Fruit fly (Drosophila melanogaster): ENCODE data around the gene Or33a.
A peak's percentile ranks its signal among the peaks of the same experiment; 100 is the strongest.

The Or33a gene

dm6 chr2L:11949917-11950316 is 15.6 kb downstream of the Or33a start (continued):
- no peak for TF ChIP-seq toy (GFP tag; IDR thresholded peaks at IDR 0.05)
- no peak for TF ChIP-seq YL-1 (GFP tag; optimal IDR thresholded peaks at IDR 0.05)
- no peak for TF ChIP-seq twi (tag; optimal IDR thresholded peaks at IDR 0.05)
- TF ChIP-seq Usf (GFP tag; optimal IDR thresholded peaks at IDR 0.05) = peak; percentile 0
- no peak for TF ChIP-seq crol (GFP tag; IDR thresholded peaks at IDR 0.05)
- no peak for TF ChIP-seq TFAM (GFP tag; optimal IDR thresholded peaks at IDR 0.05)
- TF ChIP-seq Dbx (GFP tag; IDR thresholded peaks at IDR 0.05) = 0 out of 3 replicates have a peak, but pooled peaks have one; percentile 43
- peak; percentile 47; the same call in 1 of the 2 replicates for TF ChIP-seq CG32767 (GFP tag; IDR thresholded peaks at IDR 0.05)
- TF ChIP-seq CG14710 (tag; optimal IDR thresholded peaks at IDR 0.05) = peak; percentile 17
- no peak for TF ChIP-seq hth (optimal IDR thresholded peaks at IDR 0.05)
- peak; percentile 35 for TF ChIP-seq CG15269 (tag; optimal IDR thresholded peaks at IDR 0.05)
- TF ChIP-seq CG2712 (tag; optimal IDR thresholded peaks at IDR 0.05) = peak; percentile 57
- no peak for TF ChIP-seq sr (GFP tag; IDR thresholded peaks at IDR 0.05)
- TF ChIP-seq chn (GFP tag; optimal IDR thresholded peaks at IDR 0.05) = peak; percentile 13
- TF ChIP-seq CG10543 (GFP tag; optimal IDR thresholded peaks at IDR 0.05) = no peak
- TF ChIP-seq mam (GFP tag; optimal IDR thresholded peaks at IDR 0.05) = no peak
- TF ChIP-seq row (GFP tag; IDR thresholded peaks at IDR 0.05) = peak; percentile 61
- TF ChIP-seq zfh1 (GFP tag; IDR thresholded peaks at IDR 0.05) = peak; percentile 79
- no peak for TF ChIP-seq Oaz (GFP tag; IDR thresholded peaks at IDR 0.05)
- no peak for TF ChIP-seq CG13624 (GFP tag; optimal IDR thresholded peaks at IDR 0.05)
- no peak for TF ChIP-seq HLHmδ (GFP tag; optimal IDR thresholded peaks at IDR 0.05)
- TF ChIP-seq ERR (GFP tag; optimal IDR thresholded peaks at IDR 0.05) = no peak
- TF ChIP-seq CG15601 (tag; optimal IDR thresholded peaks at IDR 0.05) = no peak
- no peak for TF ChIP-seq CG7271 (tag; optimal IDR thresholded peaks at IDR 0.05)
- no peak for TF ChIP-seq CG10274 (GFP tag; optimal IDR thresholded peaks at IDR 0.05)
- TF ChIP-seq Elba2 (GFP tag; optimal IDR thresholded peaks at IDR 0.05) = peak; percentile 37
- no peak for TF ChIP-seq fu2 (GFP tag; optimal IDR thresholded peaks at IDR 0.05)
- TF ChIP-seq unc-4 (GFP tag; IDR thresholded peaks at IDR 0.05; ENCODE audit: partially characterized antibody) = no peak
- TF ChIP-seq ranshi (GFP tag; IDR thresholded peaks at IDR 0.05) = peak; percentile 29; the same call in 1 of the 2 replicates
- TF ChIP-seq CG3847 (GFP tag; IDR thresholded peaks at IDR 0.05) = no peak
- TF ChIP-seq chif (GFP tag; optimal IDR thresholded peaks at IDR 0.05) = peak; percentile 57 to 72
- no peak for TF ChIP-seq tup (GFP tag; optimal IDR thresholded peaks at IDR 0.05)
- TF ChIP-seq CrebB (tag; optimal IDR thresholded peaks at IDR 0.05) = no peak
- TF ChIP-seq lbe (GFP tag; optimal IDR thresholded peaks at IDR 0.05) = no peak
- TF ChIP-seq scrt (GFP tag; optimal IDR thresholded peaks at IDR 0.05) = no peak
- no peak for TF ChIP-seq ro (GFP tag; IDR thresholded peaks at IDR 0.05)
- no peak for TF ChIP-seq CG3281 (GFP tag; optimal IDR thresholded peaks at IDR 0.05)
- 0 out of 2 replicates have a peak, but pooled peaks have one; percentile 9 for TF ChIP-seq amos (GFP tag; IDR thresholded peaks at IDR 0.05; ENCODE audit: partially characterized antibody)
- TF ChIP-seq CG9876 (GFP tag; optimal IDR thresholded peaks at IDR 0.05) = no peak
- no peak for TF ChIP-seq B-H2 (GFP tag; optimal IDR thresholded peaks at IDR 0.05)
- TF ChIP-seq tna (GFP tag; IDR thresholded peaks at IDR 0.05; ENCODE audit: partially characterized antibody) = no peak
- no peak for TF ChIP-seq mirr (GFP tag; optimal IDR thresholded peaks at IDR 0.05)
- TF ChIP-seq sens (GFP tag) = peak; percentile 91
- no peak for TF ChIP-seq pb (GFP tag; optimal IDR thresholded peaks at IDR 0.05)
- TF ChIP-seq Spps (tag; optimal IDR thresholded peaks at IDR 0.05) = no peak
- TF ChIP-seq CG11085 (GFP tag; IDR thresholded peaks at IDR 0.05) = no peak
- no peak; the same call in 1 of the 2 replicates for TF ChIP-seq CG10366 (GFP tag; IDR thresholded peaks at IDR 0.05)
- TF ChIP-seq fd102C (GFP tag; optimal IDR thresholded peaks at IDR 0.05) = peak; percentile 22
- peak; percentile 22 for TF ChIP-seq CG13775 (GFP tag; optimal IDR thresholded peaks at IDR 0.05)
- no peak for TF ChIP-seq grn (GFP tag; optimal IDR thresholded peaks at IDR 0.05)
- peak; percentile 36 for TF ChIP-seq CG30403 (GFP tag; optimal IDR thresholded peaks at IDR 0.05)
- no peak for TF ChIP-seq CG15011 (GFP tag; optimal IDR thresholded peaks at IDR 0.05)

Measured in whole organism, embryonic.